Fruit fly (Drosophila melanogaster): ENCODE data around the gene CG34241.
A peak's percentile ranks its signal among the peaks of the same experiment; 100 is the strongest.

CG34241 gene

DNA sequence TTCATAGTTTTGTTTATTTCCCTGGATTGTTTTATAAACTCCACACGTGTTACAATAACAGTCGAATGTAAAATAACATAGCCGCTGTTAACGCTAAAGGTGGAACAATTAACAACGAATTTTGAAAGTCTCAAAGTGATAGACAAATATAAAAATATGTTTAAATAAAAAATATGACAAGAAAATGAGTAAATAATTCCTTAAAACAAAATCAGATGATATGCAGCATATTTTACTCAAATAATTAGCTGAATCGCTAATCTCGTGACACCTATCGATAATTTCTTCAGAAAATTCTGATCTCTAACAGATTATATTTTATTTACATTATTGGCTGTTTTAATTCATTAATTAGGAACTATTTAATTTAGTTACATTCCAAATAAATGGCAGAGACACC lies 8.9 kb downstream of the CG34241 start, which contains the start of the genes CG5645 and Atg12 (continued):
- TF ChIP-seq CG12071 (GFP tag; optimal IDR thresholded peaks at IDR 0.05) (no peak), CG14441 (GFP tag; IDR thresholded peaks at IDR 0.05) (peak; percentile 51; the same call in 1 of the 2 replicates), gsb (GFP tag; IDR thresholded peaks at IDR 0.05) (no peak), scrt (GFP tag; optimal IDR thresholded peaks at IDR 0.05) (no peak), CG12942 (GFP tag; optimal IDR thresholded peaks at IDR 0.05) (no peak), Gsc (GFP tag; IDR thresholded peaks at IDR 0.05) (no peak), CG11247 (GFP tag; IDR thresholded peaks at IDR 0.05) (peak; percentile 65), CG1647 (GFP tag; optimal IDR thresholded peaks at IDR 0.05) (no peak), tap (tag; optimal IDR thresholded peaks at IDR 0.05) (peak; percentile 76), ash1 (GFP tag; optimal IDR thresholded peaks at IDR 0.05) (no peak), CG3163 (GFP tag; optimal IDR thresholded peaks at IDR 0.05) (no peak), zfh2 (GFP tag; optimal IDR thresholded peaks at IDR 0.05) (peak; percentile 21), CG1792 (GFP tag; optimal IDR thresholded peaks at IDR 0.05) (no peak), al (GFP tag; IDR thresholded peaks at IDR 0.05) (peak; percentile 63), Dad (GFP tag; optimal IDR thresholded peaks at IDR 0.05) (no peak), chm (GFP tag; IDR thresholded peaks at IDR 0.05) (no peak), E2f1 (GFP tag; IDR thresholded peaks at IDR 0.05) (peak; percentile 18; the same call in 1 of the 2 replicates), CrebB (tag; optimal IDR thresholded peaks at IDR 0.05) (peak; percentile 4), CG8944 (GFP tag; optimal IDR thresholded peaks at IDR 0.05) (no peak), CG9817 (tag; optimal IDR thresholded peaks at IDR 0.05) (peak; percentile 61), CG30431 (GFP tag; optimal IDR thresholded peaks at IDR 0.05) (no peak), nmo (GFP tag; optimal IDR thresholded peaks at IDR 0.05) (peak; percentile 44), wor (GFP tag; IDR thresholded peaks at IDR 0.05) (no peak), klu (GFP tag; IDR thresholded peaks at IDR 0.05) (no peak; the same call in 1 of the 2 replicates), CG31388 (GFP tag; optimal IDR thresholded peaks at IDR 0.05) (peak; percentile 14), CG33213 (GFP tag; optimal IDR thresholded peaks at IDR 0.05) (no peak)

DNA sequence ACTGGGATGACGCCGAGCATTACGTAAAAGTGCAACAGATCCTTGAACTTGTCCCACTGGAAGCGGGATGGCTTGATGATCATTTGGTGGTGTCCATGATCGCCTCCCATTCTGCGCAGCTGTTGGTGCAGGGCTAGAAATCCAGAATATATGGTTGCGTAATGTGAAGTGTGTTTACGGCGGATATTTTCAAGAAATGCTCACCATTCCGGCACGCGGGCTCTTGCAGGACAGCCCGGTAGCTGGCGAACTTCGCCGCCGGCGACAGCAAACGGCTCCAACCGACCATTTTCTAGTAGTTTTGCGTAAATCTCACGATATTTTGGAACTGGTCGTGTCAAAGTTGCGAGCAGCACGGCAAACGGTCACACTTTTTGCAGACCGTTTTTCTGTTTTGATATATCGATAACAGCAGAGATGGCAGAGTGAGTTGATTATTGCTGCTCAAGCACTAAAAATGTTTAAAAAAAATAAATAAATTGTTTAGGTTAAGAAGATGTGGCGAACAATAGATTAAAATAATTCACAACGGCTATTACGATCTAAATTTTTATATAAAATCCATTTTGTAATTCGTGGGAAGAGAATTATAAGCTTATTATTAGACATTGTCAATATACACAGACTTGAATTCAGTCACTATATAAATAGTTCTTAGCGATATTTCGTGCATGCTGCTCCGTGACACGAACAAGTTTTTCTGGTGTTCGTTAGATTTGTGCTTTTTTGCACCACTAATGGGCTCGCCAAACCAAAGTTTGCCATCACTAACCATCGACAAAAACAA lies 10.5 kb downstream of the CG34241 start, which contains the start of the genes ND-SGDH and RhoGAP68F:
Gene ND-SGDH (minus strand): TSS at position 472 of the 787 bp plus-strand sequence.
Gene RhoGAP68F (plus strand): TSS at position 756 of the 787 bp plus-strand sequence.
- TF ChIP-seq prd (optimal IDR thresholded peaks at IDR 0.05) (no peak), prd (GFP tag; IDR thresholded peaks at IDR 0.05) (peak; percentile 80; the same call in 2 of the 3 replicates), Gsc (GFP tag; IDR thresholded peaks at IDR 0.05) (no peak), MBD-R2 (GFP tag; IDR thresholded peaks at IDR 0.05) (peak; percentile 55), so (GFP tag; IDR thresholded peaks at IDR 0.05) (peak; percentile 50; the same call in 1 of the 3 replicates), Fer1 (GFP tag; optimal IDR thresholded peaks at IDR 0.05) (peak; percentile 30), her (GFP tag; optimal IDR thresholded peaks at IDR 0.05) (no peak), Sry-δ (GFP tag; optimal IDR thresholded peaks at IDR 0.05) (peak; percentile 97), dmrt11E (tag; optimal IDR thresholded peaks at IDR 0.05) (peak; percentile 70), zen (tag; optimal IDR thresholded peaks at IDR 0.05) (peak; percentile 54), Lhr (GFP tag; optimal IDR thresholded peaks at IDR 0.05) (peak; percentile 74), Opbp (GFP tag; IDR thresholded peaks at IDR 0.05; ENCODE audit: partially characterized antibody) (peak; percentile 85), CG17359 (tag; optimal IDR thresholded peaks at IDR 0.05) (peak; percentile 68), CG4404 (GFP tag; IDR thresholded peaks at IDR 0.05) (peak; percentile 81), en (GFP tag; optimal IDR thresholded peaks at IDR 0.05) (peak; percentile 3), ttk (GFP tag; IDR thresholded peaks at IDR 0.05) (peak; percentile 49; the same call in 1 of the 2 replicates), CG17912 (GFP tag; optimal IDR thresholded peaks at IDR 0.05) (no peak), CG11398 (GFP tag; optimal IDR thresholded peaks at IDR 0.05) (peak; percentile 42), odd (GFP tag; optimal IDR thresholded peaks at IDR 0.05) (no peak), CG34224 (GFP tag; IDR thresholded peaks at IDR 0.05; ENCODE audit: partially characterized antibody) (peak; percentile 93), Ssrp (tag; optimal IDR thresholded peaks at IDR 0.05) (peak; percentile 70), Aef1 (GFP tag; IDR thresholded peaks at IDR 0.05) (peak; percentile 68), Neu2 (GFP tag; optimal IDR thresholded peaks at IDR 0.05; ENCODE audit: borderline replicate concordance) (peak; percentile 85), jing (GFP tag; optimal IDR thresholded peaks at IDR 0.05) (no peak), pan (optimal IDR thresholded peaks at IDR 0.05) (no peak), pan (GFP tag; optimal IDR thresholded peaks at IDR 0.05 in 1 of 2, IDR thresholded peaks at IDR 0.05 in 1 of 2) (peak in 1 of 2 experiments; percentile 51)
